Worm (Caenorhabditis elegans): ENCODE data around the gene gst-19.

ce11 chrII:13596505-13596977 lies 30.4 kb downstream of the gst-19 start, which contains the start of the genes fbxc-23 and csc-1:
- no peak for TF ChIP-seq unc-55 (GFP tag; optimal IDR thresholded peaks at IDR 0.05)
- no peak for TF ChIP-seq rnt-1 (tag; optimal IDR thresholded peaks at IDR 0.05)
- TF ChIP-seq dve-1 (tag; optimal IDR thresholded peaks at IDR 0.05) = no peak
- no peak for TF ChIP-seq K02D7.2 (tag; optimal IDR thresholded peaks at IDR 0.05)

All from whole organism, late embryonic.